Worm (Caenorhabditis elegans) whole organism, early embryonic: ENCODE data around the gene srh-243.

Experiments
- F13C5.2 ChIP-seq: sonication (generic microtip); optimal IDR thresholded peaks from 2 replicates; lab custom pipeline; 2017; ENCODE audit warnings: mild to moderate bottlenecking, missing genetic modification characterization, inconsistent platforms, missing compliant biosample characterization
- aly-1 ChIP-seq: sonication (generic microtip); optimal IDR thresholded peaks from 2 replicates; lab custom pipeline; 2016; ENCODE audit warnings: missing genetic modification characterization, missing compliant biosample characterization
- hmbx-1 ChIP-seq: sonication (generic microtip); optimal IDR thresholded peaks from 2 replicates; lab custom pipeline; 2016; ENCODE audit warnings: mild to moderate bottlenecking, missing genetic modification characterization, missing compliant biosample characterization

ce11 chrV:2857842-2858241 is 12.4 kb upstream of the srh-243 start, which contains the start of gene srj-55:
- TF ChIP-seq hmbx-1 (tag; lab: Kevin White, UChicago) (no peak), F13C5.2 (tag; lab: Kevin White, UChicago) (no peak), aly-1 (tag; lab: Kevin White, UChicago) (no peak)
